Worm (Caenorhabditis elegans) whole organism, early embryonic: ENCODE data around the gene col-110.

ENCODE experiments used
- F13C5.2 ChIP-seq: sonication (generic microtip); optimal IDR thresholded peaks from 2 replicates; lab custom pipeline; 2017; ENCODE audit warnings: mild to moderate bottlenecking, missing genetic modification characterization, inconsistent platforms, missing compliant biosample characterization
- aly-1 ChIP-seq: sonication (generic microtip); optimal IDR thresholded peaks from 2 replicates; lab custom pipeline; 2016; ENCODE audit warnings: missing genetic modification characterization, missing compliant biosample characterization
- ama-1 ChIP-seq: fragments of 150-350 bp; optimal IDR thresholded peaks from 2 replicates; lab custom pipeline; 2014
- ceh-36 ChIP-seq: sonication (generic microtip); optimal IDR thresholded peaks from 2 replicates; lab custom pipeline; 2016; ENCODE audit warnings: missing genetic modification characterization, inconsistent platforms, missing compliant biosample characterization
- ets-7 ChIP-seq: sonication (generic microtip); optimal IDR thresholded peaks from 2 replicates; lab custom pipeline; 2016; ENCODE audit warnings: missing genotype, missing genetic modification characterization, missing compliant biosample characterization
- hmbx-1 ChIP-seq: sonication (generic microtip); optimal IDR thresholded peaks from 2 replicates; lab custom pipeline; 2016; ENCODE audit warnings: mild to moderate bottlenecking, missing genetic modification characterization, missing compliant biosample characterization
- hmg-4 ChIP-seq: fragments of 200-800 bp; sonication (Bioruptor generic); optimal IDR thresholded peaks from 2 replicates; lab custom pipeline; 2018; ENCODE audit warnings: mild to moderate bottlenecking, missing genetic modification characterization, missing compliant biosample characterization
- scrt-1 ChIP-seq: fragments of 200-800 bp; sonication (Bioruptor generic); IDR thresholded peaks from 2 replicates; pipeline ENCODE4 v1.3.6; 2022; ENCODE audit warnings: missing genetic modification characterization, missing compliant biosample characterization
- tra-4 ChIP-seq: sonication (generic microtip); optimal IDR thresholded peaks from 2 replicates; lab custom pipeline; 2017; ENCODE audit warnings: missing genetic modification characterization, missing compliant biosample characterization

DNA sequence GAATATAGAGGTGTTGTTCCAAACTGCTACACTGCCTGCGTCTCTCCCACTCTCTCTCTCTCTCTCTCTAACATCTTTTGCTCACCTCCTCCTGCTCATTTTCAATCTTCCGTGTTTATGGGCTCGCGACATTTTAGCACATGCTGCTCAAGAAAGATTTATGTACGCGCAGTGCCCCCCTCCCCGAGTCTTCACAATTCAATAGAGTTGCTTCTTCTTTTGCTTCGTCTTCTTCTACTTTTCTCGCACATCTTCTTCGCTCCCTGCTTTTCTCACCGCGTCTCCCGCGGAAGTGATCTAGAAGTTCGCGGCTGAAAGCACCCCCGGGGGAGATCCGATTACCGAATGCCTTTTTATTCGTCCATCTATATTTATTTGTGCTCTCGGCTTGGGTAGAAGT, 38.9 kb downstream of the col-110 start:
- TF ChIP-seq ama-1 (lab: Kevin White, UChicago) (no peak), scrt-1 (GFP tag; lab: Robert Waterston, UW) (no peak), aly-1 (tag; lab: Kevin White, UChicago) (no peak), tra-4 (tag; lab: Kevin White, UChicago) (no peak), ceh-36 (no peak), hmg-4 (GFP tag; lab: Kevin White, UChicago) (no peak), ets-7 (tag; lab: Kevin White, UChicago) (no peak), hmbx-1 (no peak), F13C5.2 (tag; lab: Kevin White, UChicago) (no peak)
